Worm (Caenorhabditis elegans) whole organism, L2 larva: Measurements from ENCODE around the gene sel-12.

Experiments
- R02D3.7 ChIP-seq: fragments of 150-350 bp; optimal IDR thresholded peaks from 2 replicates; lab custom pipeline; 2014; ENCODE audit warnings: missing biosample characterization, missing genetic modification characterization
- alr-1 ChIP-seq: fragments of 150-350 bp; optimal IDR thresholded peaks from 2 replicates; lab custom pipeline; 2014; ENCODE audit warnings: missing biosample characterization, missing genetic modification characterization
- aly-2 ChIP-seq: fragments of 150-350 bp; optimal IDR thresholded peaks from 2 replicates; lab custom pipeline; 2014; ENCODE audit warnings: missing biosample characterization, missing genetic modification characterization
- elt-1 ChIP-seq: fragments of 150-350 bp; optimal IDR thresholded peaks from 2 replicates; lab custom pipeline; 2014; ENCODE audit warnings: missing biosample characterization, missing genetic modification characterization
- elt-3 ChIP-seq: sonication (generic microtip); optimal IDR thresholded peaks from 2 replicates; lab custom pipeline; 2017; ENCODE audit warnings: missing biosample characterization, missing genetic modification characterization
- nhr-237 ChIP-seq: fragments of 150-350 bp; optimal IDR thresholded peaks from 2 replicates; lab custom pipeline; 2014; ENCODE audit warnings: missing biosample characterization, missing genetic modification characterization
- skn-1 ChIP-seq: sonication (generic microtip); optimal IDR thresholded peaks from 2 replicates; lab custom pipeline; 2017; ENCODE audit warnings: missing biosample characterization, missing genetic modification characterization
- snpc-4 ChIP-seq: fragments of 150-350 bp; optimal IDR thresholded peaks from 2 replicates; lab custom pipeline; 2014; ENCODE audit warnings: missing biosample characterization, missing genetic modification characterization
- ztf-11 ChIP-seq: sonication (generic microtip); optimal IDR thresholded peaks from 2 replicates; lab custom pipeline; 2017; ENCODE audit warnings: missing biosample characterization, missing genetic modification characterization

DNA sequence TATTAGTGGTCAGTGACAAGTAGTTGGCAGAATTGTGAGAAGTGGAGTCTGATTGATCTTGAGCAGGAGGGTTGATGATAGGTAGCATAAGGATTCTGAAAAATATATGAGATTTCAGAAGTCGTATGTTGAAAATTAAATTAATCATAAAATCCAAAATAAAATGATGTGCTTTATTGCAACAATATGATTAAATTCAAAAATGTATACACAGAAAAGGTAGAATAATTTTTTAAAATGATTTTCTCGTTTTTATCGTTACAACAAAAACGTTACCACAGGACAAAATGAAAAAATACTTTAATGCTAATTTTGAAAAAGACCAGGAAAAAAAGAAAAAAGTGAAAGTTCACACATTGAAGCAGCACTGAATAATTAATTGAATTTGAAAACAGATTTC, 13.2 kb upstream of the sel-12 start, which contains the start of gene ZC13.10:
- TF ChIP-seq elt-3 (tag; lab: Kevin White, UChicago) (no peak), skn-1 (tag; lab: Kevin White, UChicago) (no peak), nhr-237 (tag; lab: Kevin White, UChicago) (no peak), R02D3.7 (no peak), elt-1 (no peak), aly-2 (tag; lab: Kevin White, UChicago) (no peak), alr-1 (tag; lab: Kevin White, UChicago) (no peak), ztf-11 (tag; lab: Kevin White, UChicago) (no peak), snpc-4 (tag; lab: Kevin White, UChicago) (no peak)
